Worm (Caenorhabditis elegans) whole organism, mixed stage, embryonic: ENCODE measurements around the gene rig-1.

Experiments used
- M03D4.4 ChIP-seq: sonication (generic microtip); optimal IDR thresholded peaks from 2 replicates; lab custom pipeline; 2017; ENCODE audit warnings: mild to moderate bottlenecking, missing genetic modification characterization, missing compliant biosample characterization
- sptf-1 ChIP-seq: sonication (generic microtip); optimal IDR thresholded peaks from 2 replicates; lab custom pipeline; 2017; ENCODE audit warnings: mild to moderate bottlenecking, missing genetic modification characterization, moderate library complexity, missing compliant biosample characterization
- tbx-8 ChIP-seq: fragments of 200-800 bp; sonication (Bioruptor generic); optimal IDR thresholded peaks from 2 replicates; lab custom pipeline; 2018; ENCODE audit warnings: mild to moderate bottlenecking, missing genetic modification characterization, moderate library complexity, missing compliant biosample characterization

Gene rig-1

ce11 chrX:8721273-8721672 lies 60.9 kb downstream of the rig-1 start:
- TF ChIP-seq sptf-1 (tag; lab: Kevin White, UChicago): no peak
- TF ChIP-seq tbx-8 (GFP tag; lab: Kevin White, UChicago): no peak
- TF ChIP-seq M03D4.4: no peak
- TF ChIP-seq, all 35 proteins: peak for 0
